Worm (Caenorhabditis elegans) whole organism, L1 larva: ENCODE measurements around the gene mlc-1.

Experiments used
- C04F5.9 ChIP-seq: sonication (generic microtip); optimal IDR thresholded peaks from 2 replicates; lab custom pipeline; 2016; ENCODE audit warnings: missing genetic modification characterization, missing compliant biosample characterization
- C16A3.4 ChIP-seq: fragments of 150-350 bp; optimal IDR thresholded peaks from 2 replicates; lab custom pipeline; 2014; ENCODE audit warnings: missing biosample characterization, missing genetic modification characterization
- F16B12.6 ChIP-seq: fragments of 150-350 bp; optimal IDR thresholded peaks from 2 replicates; lab custom pipeline; 2014; ENCODE audit warnings: missing biosample characterization, missing genetic modification characterization
- Y116A8C.19 ChIP-seq: sonication (generic microtip); optimal IDR thresholded peaks from 2 replicates; lab custom pipeline; 2016; ENCODE audit warnings: missing compliant biosample characterization, missing genetic modification characterization, borderline replicate concordance
- aha-1 ChIP-seq: fragments of 150-350 bp; optimal IDR thresholded peaks from 2 replicates; lab custom pipeline; 2014; ENCODE audit warnings: missing biosample characterization, missing genetic modification characterization
- alr-1 ChIP-seq: fragments of 200-800 bp; sonication (Bioruptor generic); optimal IDR thresholded peaks from 2 replicates; lab custom pipeline; 2018; ENCODE audit warnings: borderline replicate concordance, mild to moderate bottlenecking, missing genetic modification characterization, missing compliant biosample characterization
- ama-1 ChIP-seq: fragments of 150-350 bp; optimal IDR thresholded peaks from 2 replicates; lab custom pipeline; 2014
- ceh-88 ChIP-seq: fragments of 200-800 bp; sonication (Bioruptor generic); IDR thresholded peaks from 2 replicates; pipeline ENCODE4 v1.3.6; 2022; ENCODE audit warnings: missing genetic modification characterization, missing compliant biosample characterization
- ces-1 ChIP-seq: fragments of 150-350 bp; optimal IDR thresholded peaks from 2 replicates; lab custom pipeline; 2014; ENCODE audit warnings: missing biosample characterization, missing genetic modification reagents, missing genetic modification characterization
- dpl-1 ChIP-seq, 3 experiments: fragments of 150-350 bp in 2 of 3; sonication (generic microtip) in 1 of 3; optimal IDR thresholded peaks; 2 replicates each; lab custom pipeline; 2014 to 2017; ENCODE audit warnings: missing biosample characterization in 3 of 3, missing genetic modification characterization in 3 of 3, missing genetic modification reagents in 3 of 3
- egl-27 ChIP-seq, 2 experiments: fragments of 150-350 bp in 1 of 2; sonication (generic microtip); optimal IDR thresholded peaks; 3 replicates each; lab custom pipeline; 2017 to 2018; ENCODE audit warnings: missing biosample characterization in 2 of 2, missing genetic modification characterization in 2 of 2, missing genetic modification reagents in 2 of 2
- elt-2 ChIP-seq: sonication (generic microtip); optimal IDR thresholded peaks from 2 replicates; lab custom pipeline; 2016; ENCODE audit warnings: missing genetic modification characterization, mild to moderate bottlenecking, inconsistent platforms, missing compliant biosample characterization, missing genetic modification reagents
- elt-3 ChIP-seq, 6 experiments: fragments of 150-350 bp in 1 of 6; sonication (generic microtip); optimal IDR thresholded peaks; 2 replicates each; lab custom pipeline; 2017 to 2018; ENCODE audit warnings: missing biosample characterization in 6 of 6, missing genetic modification characterization in 6 of 6, inconsistent platforms in 1 of 6
- fkh-10 ChIP-seq: sonication (generic microtip); optimal IDR thresholded peaks from 2 replicates; lab custom pipeline; 2017; ENCODE audit warnings: missing biosample characterization, missing genetic modification reagents, missing genetic modification characterization
- fkh-4 ChIP-seq: sonication (generic microtip); optimal IDR thresholded peaks from 2 replicates; lab custom pipeline; 2016; ENCODE audit warnings: missing compliant biosample characterization, missing genetic modification characterization, borderline replicate concordance
- fkh-8 ChIP-seq: sonication (generic microtip); optimal IDR thresholded peaks from 2 replicates; lab custom pipeline; 2016; ENCODE audit warnings: mild to moderate bottlenecking, missing genetic modification characterization, missing compliant biosample characterization
- fos-1 ChIP-seq: fragments of 150-350 bp; optimal IDR thresholded peaks from 2 replicates; lab custom pipeline; 2014; ENCODE audit warnings: missing biosample characterization, missing genetic modification characterization
- grh-1 ChIP-seq: fragments of 200-800 bp; sonication (Bioruptor generic); IDR thresholded peaks from 2 replicates; pipeline ENCODE4 v1.3.6; 2022; ENCODE audit warnings: missing genetic modification reagents, missing genetic modification characterization, missing compliant biosample characterization
- hlh-4 ChIP-seq: sonication (generic microtip); optimal IDR thresholded peaks from 2 replicates; lab custom pipeline; 2016; ENCODE audit warnings: mild to moderate bottlenecking, missing genetic modification characterization, missing compliant biosample characterization
- hpl-2 ChIP-seq: fragments of 150-350 bp; optimal IDR thresholded peaks from 2 replicates; lab custom pipeline; 2014; ENCODE audit warnings: missing biosample characterization, missing genetic modification reagents, missing genetic modification characterization
- irx-1 ChIP-seq: sonication (generic microtip); optimal IDR thresholded peaks from 2 replicates; lab custom pipeline; 2016; ENCODE audit warnings: missing genetic modification characterization, missing compliant biosample characterization
- isw-1 ChIP-seq: fragments of 200-800 bp; sonication (Bioruptor generic); IDR thresholded peaks from 2 replicates; pipeline ENCODE4 v1.3.6; 2022; ENCODE audit warnings: missing genetic modification characterization, missing compliant biosample characterization
- jun-1 ChIP-seq: fragments of 150-350 bp; optimal IDR thresholded peaks from 2 replicates; lab custom pipeline; 2014; ENCODE audit warnings: missing biosample characterization, missing genetic modification reagents, missing genetic modification characterization
- lin-15B ChIP-seq: fragments of 150-350 bp; sonication (generic microtip); optimal IDR thresholded peaks from 3 replicates; lab custom pipeline; 2014; ENCODE audit warnings: missing biosample characterization, missing genetic modification characterization
- lin-35 ChIP-seq, 2 experiments: fragments of 150-350 bp; optimal IDR thresholded peaks; 2 replicates each; lab custom pipeline; 2014; ENCODE audit warnings: missing biosample characterization in 2 of 2, missing genetic modification characterization in 2 of 2, missing genetic modification reagents in 2 of 2
- lir-3 ChIP-seq: sonication (generic microtip); optimal IDR thresholded peaks from 2 replicates; lab custom pipeline; 2016; ENCODE audit warnings: mild to moderate bottlenecking, missing genetic modification characterization, moderate library complexity, missing compliant biosample characterization; ENCODE audit not compliant: poor library complexity
- mdl-1 ChIP-seq, 2 experiments: fragments of 150-350 bp; optimal IDR thresholded peaks; 2 replicates each; lab custom pipeline; 2014 to 2017; ENCODE audit warnings: missing biosample characterization in 2 of 2, missing genetic modification characterization in 2 of 2, inconsistent platforms in 1 of 2
- mep-1 ChIP-seq: fragments of 150-350 bp; optimal IDR thresholded peaks from 2 replicates; lab custom pipeline; 2014; ENCODE audit warnings: missing biosample characterization, missing genetic modification characterization
- nhr-11 ChIP-seq: fragments of 150-350 bp; optimal IDR thresholded peaks from 2 replicates; lab custom pipeline; 2014; ENCODE audit warnings: missing biosample characterization, missing genetic modification characterization
- nhr-12 ChIP-seq: sonication (generic microtip); optimal IDR thresholded peaks from 2 replicates; lab custom pipeline; 2017; ENCODE audit warnings: missing biosample characterization, missing genetic modification characterization
- nhr-20 ChIP-seq: sonication (generic microtip); optimal IDR thresholded peaks from 2 replicates; lab custom pipeline; 2016; ENCODE audit warnings: mild to moderate bottlenecking, missing genetic modification characterization, missing compliant biosample characterization
- nhr-237 ChIP-seq: fragments of 150-350 bp; optimal IDR thresholded peaks from 2 replicates; lab custom pipeline; 2014; ENCODE audit warnings: missing biosample characterization, missing genetic modification characterization
- nhr-28 ChIP-seq: fragments of 150-350 bp; optimal IDR thresholded peaks from 2 replicates; lab custom pipeline; 2014; ENCODE audit warnings: missing biosample characterization, missing genetic modification characterization
- nhr-47 ChIP-seq: sonication (generic microtip); optimal IDR thresholded peaks from 2 replicates; lab custom pipeline; 2016; ENCODE audit warnings: mild to moderate bottlenecking, missing genetic modification characterization, moderate library complexity, missing compliant biosample characterization
- nhr-76 ChIP-seq: sonication (generic microtip); optimal IDR thresholded peaks from 2 replicates; lab custom pipeline; 2017; ENCODE audit warnings: missing biosample characterization, missing genetic modification characterization
- nhr-77 ChIP-seq: fragments of 150-350 bp; optimal IDR thresholded peaks from 2 replicates; lab custom pipeline; 2014; ENCODE audit warnings: missing biosample characterization, missing genetic modification characterization
- nhr-85 ChIP-seq: sonication (generic microtip); peaks from one replicate; lab custom pipeline; 2016; ENCODE audit warnings: missing genetic modification characterization, inconsistent platforms, missing compliant biosample characterization
- pag-3 ChIP-seq: sonication (generic microtip); optimal IDR thresholded peaks from 2 replicates; lab custom pipeline; 2017; ENCODE audit warnings: missing genetic modification characterization, mild to moderate bottlenecking, missing compliant biosample characterization, antibody characterized with exemption, borderline replicate concordance; ENCODE audit not compliant: insufficient read depth
- skn-1 ChIP-seq: fragments of 150-350 bp; optimal IDR thresholded peaks from 2 replicates; lab custom pipeline; 2014; ENCODE audit warnings: missing biosample characterization, missing genetic modification characterization
- snpc-4 ChIP-seq: fragments of 150-350 bp; optimal IDR thresholded peaks from 2 replicates; lab custom pipeline; 2014; ENCODE audit warnings: missing biosample characterization, missing genetic modification characterization
- snu-23 ChIP-seq: sonication (generic microtip); optimal IDR thresholded peaks from 2 replicates; lab custom pipeline; 2016; ENCODE audit warnings: missing genetic modification characterization, missing compliant biosample characterization
- sox-4 ChIP-seq: sonication (generic microtip); optimal IDR thresholded peaks from 2 replicates; lab custom pipeline; 2016; ENCODE audit warnings: missing genetic modification characterization, missing compliant biosample characterization
- sptf-1 ChIP-seq: fragments of 150-350 bp; optimal IDR thresholded peaks from 2 replicates; lab custom pipeline; 2014; ENCODE audit warnings: missing biosample characterization, missing genetic modification characterization
- sup-37 ChIP-seq: fragments of 200-800 bp; sonication (Bioruptor generic); optimal IDR thresholded peaks from 2 replicates; lab custom pipeline; 2018; ENCODE audit warnings: mild to moderate bottlenecking, missing genetic modification characterization, missing compliant biosample characterization
- tlp-1 ChIP-seq: fragments of 150-350 bp; optimal IDR thresholded peaks from 2 replicates; lab custom pipeline; 2014; ENCODE audit warnings: missing biosample characterization, missing genetic modification characterization
- unc-130 ChIP-seq: fragments of 150-350 bp; optimal IDR thresholded peaks from 2 replicates; lab custom pipeline; 2017; ENCODE audit warnings: missing biosample characterization, missing genetic modification characterization, inconsistent platforms
- unc-30 ChIP-seq: sonication (generic microtip); optimal IDR thresholded peaks from 2 replicates; lab custom pipeline; 2017; ENCODE audit warnings: missing biosample characterization, missing genetic modification characterization
- unc-86 ChIP-seq: sonication (generic microtip); optimal IDR thresholded peaks from 2 replicates; lab custom pipeline; 2016; ENCODE audit warnings: missing genetic modification characterization, missing compliant biosample characterization
- zag-1 ChIP-seq: fragments of 150-350 bp; optimal IDR thresholded peaks from 2 replicates; lab custom pipeline; 2014; ENCODE audit warnings: missing biosample characterization, missing genetic modification characterization
- ztf-11 ChIP-seq, 2 experiments: sonication (generic microtip); optimal IDR thresholded peaks; 2 replicates each; lab custom pipeline; 2016 to 2017; ENCODE audit warnings: missing genetic modification characterization in 2 of 2, missing biosample characterization in 1 of 2, missing compliant biosample characterization in 1 of 2
- ztf-4 ChIP-seq: fragments of 150-350 bp; optimal IDR thresholded peaks from 2 replicates; lab custom pipeline; 2014; ENCODE audit warnings: missing biosample characterization, missing genetic modification characterization

mlc-1 gene

DNA sequence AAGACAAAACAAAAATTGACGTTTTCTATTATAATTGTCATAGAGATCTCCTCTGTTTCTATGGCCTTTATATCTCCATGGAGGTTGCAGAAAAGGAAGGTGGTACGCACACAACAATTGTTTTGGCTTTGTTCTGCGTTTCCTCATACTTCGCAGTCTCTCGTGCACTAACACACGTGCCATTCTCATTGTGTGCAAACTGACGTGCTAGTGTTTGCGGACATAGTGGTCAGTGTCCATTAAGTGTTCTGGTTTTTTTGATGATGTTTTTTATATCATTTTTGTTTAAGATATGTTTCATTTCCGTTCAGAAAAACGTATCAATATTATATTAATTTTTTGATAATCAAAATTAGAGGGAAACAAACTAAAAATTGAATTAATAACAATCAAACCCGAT is 7.6 kb upstream of the mlc-1 start, which contains the start of gene C36E6.2 (continued):
- TF ChIP-seq sup-37, result no peak
- no peak for TF ChIP-seq egl-27 (tag; optimal IDR thresholded peaks at IDR 0.05; lab: Kevin White, UChicago)
- peak; percentile 73 for TF ChIP-seq unc-86 (tag; lab: Kevin White, UChicago)
- TF ChIP-seq snpc-4, result peak; percentile 40
- peak; percentile 55 to 84 for TF ChIP-seq lin-35 (GFP tag; optimal IDR thresholded peaks at IDR 0.05; lab: Kevin White, UChicago)
- TF ChIP-seq ama-1 (lab: Kevin White, UChicago), result no peak

DNA sequence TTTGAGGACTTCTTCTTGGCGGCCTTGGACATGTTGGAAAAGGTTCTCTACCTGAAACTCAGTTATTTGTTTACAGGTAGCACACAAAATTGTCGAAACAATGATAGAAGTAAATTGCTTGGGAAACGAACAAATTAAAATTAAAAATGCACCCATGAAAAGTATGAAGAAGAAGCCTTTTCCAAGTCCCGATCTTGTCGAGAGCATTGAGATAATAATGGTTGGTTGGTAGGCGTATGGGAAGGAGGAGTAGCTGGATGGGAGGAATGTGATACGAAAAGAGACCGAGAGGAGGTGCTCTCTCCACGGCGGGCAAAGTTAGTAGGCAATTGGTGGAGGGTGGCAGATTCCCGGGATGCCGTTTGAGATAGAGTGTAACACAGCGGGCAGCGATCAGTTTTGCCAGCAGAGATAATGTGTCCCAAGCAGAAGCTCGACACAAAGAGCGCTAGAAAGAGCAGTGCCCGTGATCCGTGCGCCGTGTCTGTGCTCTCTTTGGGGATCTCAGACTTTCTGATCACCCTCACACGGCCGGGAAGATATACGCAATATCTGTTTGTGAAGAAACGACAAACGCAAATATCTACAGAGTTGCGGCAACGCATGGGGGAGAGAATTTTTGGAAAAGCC is 2.4 kb upstream of the mlc-1 start, which contains the start of gene mlc-2:
TSS of gene mlc-2 (minus strand) at position 51 of the 630 bp plus-strand sequence.
- TF ChIP-seq grh-1 (GFP tag; lab: Robert Waterston, UW) (no peak), nhr-76 (tag; lab: Kevin White, UChicago) (no peak), lir-3 (tag; lab: Kevin White, UChicago) (no peak), jun-1 (tag; lab: Kevin White, UChicago) (no peak), nhr-20 (peak; percentile 57), nhr-11 (no peak), fkh-10 (GFP tag; lab: Kevin White, UChicago) (no peak), ama-1 (lab: Kevin White, UChicago) (no peak), ces-1 (no peak), mdl-1 (tag; optimal IDR thresholded peaks at IDR 0.05; lab: Kevin White, UChicago) (no peak), elt-2 (no peak), nhr-47 (tag; lab: Kevin White, UChicago) (peak; percentile 20), fkh-8 (tag; lab: Kevin White, UChicago) (no peak), nhr-85 (tag; lab: Kevin White, UChicago) (no peak), ceh-88 (GFP tag; lab: Robert Waterston, UW) (no peak), unc-30 (tag; lab: Kevin White, UChicago) (no peak), nhr-28 (no peak), zag-1 (tag; lab: Kevin White, UChicago) (no peak), unc-130 (tag; lab: Kevin White, UChicago) (peak; percentile 3), alr-1 (tag; lab: Kevin White, UChicago) (no peak), isw-1 (GFP tag; lab: Robert Waterston, UW) (no peak), lin-15B (tag; lab: Kevin White, UChicago) (no peak), fkh-4 (tag; lab: Kevin White, UChicago) (no peak), elt-3 (tag; optimal IDR thresholded peaks at IDR 0.05; lab: Kevin White, UChicago) (no peak), tlp-1 (tag; lab: Kevin White, UChicago) (no peak), dpl-1 (GFP tag; optimal IDR thresholded peaks at IDR 0.05; lab: Kevin White, UChicago) (no peak), egl-27 (tag; optimal IDR thresholded peaks at IDR 0.05; lab: Kevin White, UChicago) (no peak), nhr-77 (peak; percentile 35), snu-23 (peak; percentile 55), sox-4 (tag; lab: Kevin White, UChicago) (no peak), C16A3.4 (tag; lab: Kevin White, UChicago) (no peak), snpc-4 (no peak), nhr-237 (tag; lab: Kevin White, UChicago) (no peak), F16B12.6 (tag; lab: Kevin White, UChicago) (no peak), mep-1 (no peak), skn-1 (tag; lab: Kevin White, UChicago) (no peak), sptf-1 (no peak), ztf-4 (no peak), hpl-2 (GFP tag; lab: Kevin White, UChicago) (no peak), fos-1 (tag; lab: Kevin White, UChicago) (no peak), nhr-12 (tag; lab: Kevin White, UChicago) (no peak), Y116A8C.19 (tag; lab: Kevin White, UChicago) (no peak), hlh-4 (tag; lab: Kevin White, UChicago) (no peak), irx-1 (tag; lab: Kevin White, UChicago) (no peak), ztf-11 (tag; optimal IDR thresholded peaks at IDR 0.05; lab: Kevin White, UChicago) (no peak), aha-1 (tag; lab: Kevin White, UChicago) (no peak), C04F5.9 (tag; lab: Kevin White, UChicago) (no peak), pag-3 (tag; lab: Kevin White, UChicago) (peak; percentile 96)
